Fruit fly (Drosophila melanogaster) whole organism, embryonic: ENCODE results near the gene SrpRbeta.

Experiments
- Bgb ChIP-seq: fragments of 200-800 bp; sonication (Bioruptor generic); IDR thresholded peaks from 2 replicates; pipeline ENCODE4 v1.3.6; 2022; ENCODE audit warnings: missing biosample characterization, missing genetic modification characterization; ENCODE audit not compliant: partially characterized antibody
- CG11247 ChIP-seq: fragments of 200-800 bp; sonication (Bioruptor generic); IDR thresholded peaks from 2 replicates; pipeline ENCODE4 v1.3.6; 2022; ENCODE audit warnings: missing biosample characterization, missing genetic modification characterization
- CG11398 ChIP-seq: fragments of 200-800 bp; sonication (Bioruptor generic); optimal IDR thresholded peaks from 2 replicates; lab custom pipeline; 2016; ENCODE audit warnings: missing biosample characterization, missing genetic modification characterization
- CG11456 ChIP-seq: fragments of 200-800 bp; sonication (Bioruptor generic); IDR thresholded peaks from 3 replicates; pipeline ENCODE4 v1.3.6; 2022; ENCODE audit warnings: missing biosample characterization, missing genetic modification characterization
- CG12236 ChIP-seq: fragments of 200-800 bp; sonication (Bioruptor generic); optimal IDR thresholded peaks from 2 replicates; lab custom pipeline; 2016; ENCODE audit warnings: missing biosample characterization, missing genetic modification characterization
- CG12769 ChIP-seq: fragments of 200-800 bp; sonication (Bioruptor generic); optimal IDR thresholded peaks from 2 replicates; lab custom pipeline; 2019; ENCODE audit warnings: missing biosample characterization, mild to moderate bottlenecking, missing genetic modification characterization, moderate library complexity
- CG13123 ChIP-seq: fragments of 200-800 bp; sonication (Bioruptor generic); optimal IDR thresholded peaks from 2 replicates; lab custom pipeline; 2016; ENCODE audit warnings: missing biosample characterization, missing genetic modification characterization
- CG14441 ChIP-seq: fragments of 200-800 bp; sonication (Bioruptor generic); IDR thresholded peaks from 2 replicates; pipeline ENCODE4 v1.3.6; 2022; ENCODE audit warnings: missing biosample characterization, missing genetic modification characterization
- CG1529 ChIP-seq: fragments of 200-800 bp; sonication (Bioruptor generic); optimal IDR thresholded peaks from 3 replicates; lab custom pipeline; 2018; ENCODE audit warnings: missing biosample characterization, missing genetic modification characterization
- CG2202 ChIP-seq: fragments of 200-800 bp; sonication (Bioruptor generic); optimal IDR thresholded peaks from 2 replicates; lab custom pipeline; 2018; ENCODE audit warnings: missing biosample characterization, mild to moderate bottlenecking, missing genetic modification characterization
- CG4617 ChIP-seq: fragments of 200-800 bp; sonication (Bioruptor generic); optimal IDR thresholded peaks from 3 replicates; lab custom pipeline; 2016; ENCODE audit warnings: missing biosample characterization, missing genetic modification characterization, borderline replicate concordance
- CG6175 ChIP-seq: fragments of 200-800 bp; sonication (Bioruptor generic); IDR thresholded peaks from 3 replicates; pipeline ENCODE4 v1.3.6; 2022; ENCODE audit warnings: missing biosample characterization, missing genetic modification characterization
- CG7963 ChIP-seq: fragments of 200-800 bp; sonication (Bioruptor generic); IDR thresholded peaks from 3 replicates; pipeline ENCODE4 v1.3.6; 2022; ENCODE audit warnings: missing biosample characterization, missing genetic modification characterization; ENCODE audit not compliant: partially characterized antibody
- CG8359 ChIP-seq: fragments of 200-800 bp; sonication (Bioruptor generic); optimal IDR thresholded peaks from 2 replicates; lab custom pipeline; 2017; ENCODE audit warnings: missing biosample characterization, mild to moderate bottlenecking, missing genetic modification characterization, borderline replicate concordance
- Dip2 ChIP-seq: fragments of 200-800 bp; sonication (Bioruptor generic); IDR thresholded peaks from 2 replicates; pipeline ENCODE4 v1.3.6; 2022; ENCODE audit warnings: missing biosample characterization, missing genetic modification characterization
- Ets65A ChIP-seq: fragments of 200-800 bp; sonication (Bioruptor generic); peaks from one replicate; lab custom pipeline; 2016; ENCODE audit warnings: missing biosample characterization, missing genetic modification characterization
- HLH3B ChIP-seq: fragments of 200-800 bp; sonication (Bioruptor generic); IDR thresholded peaks from 2 replicates; pipeline ENCODE4 v1.3.6; 2022; ENCODE audit warnings: missing biosample characterization, missing genetic modification characterization
- HLH54F ChIP-seq: fragments of 200-800 bp; sonication (Bioruptor generic); optimal IDR thresholded peaks from 3 replicates; lab custom pipeline; 2016; ENCODE audit warnings: missing biosample characterization, missing genetic modification characterization
- Med ChIP-seq: fragments of 200-800 bp; sonication (Bioruptor generic); peaks from one replicate; lab custom pipeline; 2016; ENCODE audit warnings: missing biosample characterization, missing genetic modification characterization, mild to moderate bottlenecking, inconsistent platforms, moderate library complexity
- NC2α ChIP-seq: fragments of 200-800 bp; sonication (Bioruptor generic); optimal IDR thresholded peaks from 2 replicates; lab custom pipeline; 2016; ENCODE audit warnings: missing biosample characterization, missing genetic modification characterization
- NFAT ChIP-seq: fragments of 200-800 bp; sonication (Bioruptor generic); IDR thresholded peaks from 2 replicates; pipeline ENCODE4 v1.3.6; 2022; ENCODE audit warnings: missing biosample characterization, missing genetic modification characterization
- Sry-β ChIP-seq: fragments of 200-800 bp; sonication (Bioruptor generic); optimal IDR thresholded peaks from 2 replicates; lab custom pipeline; 2018; ENCODE audit warnings: missing biosample characterization, mild to moderate bottlenecking, missing genetic modification characterization, moderate library complexity
- Stat92E ChIP-seq, 3 experiments: fragments of >200 bp in 2 of 3; fragments of 200-800 bp in 1 of 3; sonication (Bioruptor generic) in 1 of 3; optimal IDR thresholded peaks; 2 replicates each; lab custom pipeline; 2017 to 2019; ENCODE audit warnings: missing biosample characterization in 3 of 3, missing genetic modification characterization in 3 of 3, mild to moderate bottlenecking in 1 of 3, moderate library complexity in 1 of 3
- ap ChIP-seq: fragments of 200-800 bp; sonication (Bioruptor generic); IDR thresholded peaks from 2 replicates; pipeline ENCODE4 v1.3.6; 2022; ENCODE audit warnings: missing biosample characterization, missing genetic modification characterization
- ara ChIP-seq: fragments of 200-800 bp; sonication (Bioruptor generic); IDR thresholded peaks from 2 replicates; pipeline ENCODE4 v1.3.6; 2022; ENCODE audit warnings: missing biosample characterization, missing genetic modification characterization
- az2 ChIP-seq: fragments of 200-800 bp; sonication (Bioruptor generic); optimal IDR thresholded peaks from 3 replicates; lab custom pipeline; 2016; ENCODE audit warnings: missing biosample characterization, missing genetic modification characterization
- chinmo ChIP-seq: fragments of 200-800 bp; sonication (Bioruptor generic); IDR thresholded peaks from 4 replicates; pipeline ENCODE4 v1.3.6; 2022; ENCODE audit warnings: missing biosample characterization, missing genetic modification characterization; ENCODE audit not compliant: partially characterized antibody
- cwo ChIP-seq: fragments of 200-800 bp; sonication (Bioruptor generic); optimal IDR thresholded peaks from 3 replicates; lab custom pipeline; 2017; ENCODE audit warnings: missing biosample characterization, missing genetic modification characterization, mild to moderate bottlenecking, moderate library complexity, missing genetic modification reagents
- gro ChIP-seq: fragments of 200-800 bp; sonication (Bioruptor generic); optimal IDR thresholded peaks from 2 replicates; lab custom pipeline; 2016; ENCODE audit warnings: missing biosample characterization, missing genetic modification characterization
- h ChIP-seq: fragments of >200 bp; optimal IDR thresholded peaks from 2 replicates; lab custom pipeline; 2017
- hbn ChIP-seq: fragments of 200-800 bp; sonication (Bioruptor generic); IDR thresholded peaks from 2 replicates; pipeline ENCODE4 v1.3.6; 2022; ENCODE audit warnings: missing biosample characterization, missing genetic modification characterization; ENCODE audit not compliant: partially characterized antibody
- knrl ChIP-seq: fragments of 200-800 bp; sonication (Bioruptor generic); IDR thresholded peaks from 3 replicates; pipeline ENCODE4 v1.3.6; 2022; ENCODE audit warnings: missing biosample characterization, missing genetic modification characterization; ENCODE audit not compliant: partially characterized antibody
- lov ChIP-seq, 2 experiments: fragments of 200-800 bp in 1 of 2; fragments of >200 bp in 1 of 2; sonication (Bioruptor generic) in 1 of 2; IDR thresholded peaks in 1 of 2; optimal IDR thresholded peaks in 1 of 2; 2 replicates in 1 of 2; 3 replicates in 1 of 2; pipeline versions ENCODE4 v1.3.6 to Lab custom; 2017 to 2022; ENCODE audit warnings: missing biosample characterization in 1 of 2, missing genetic modification characterization in 1 of 2
- mirr ChIP-seq: fragments of 200-800 bp; sonication (Bioruptor generic); optimal IDR thresholded peaks from 3 replicates; lab custom pipeline; 2018; ENCODE audit warnings: missing biosample characterization, mild to moderate bottlenecking, missing genetic modification characterization
- nau ChIP-seq: fragments of 200-800 bp; sonication (Bioruptor generic); optimal IDR thresholded peaks from 3 replicates; lab custom pipeline; 2017; ENCODE audit warnings: missing biosample characterization, mild to moderate bottlenecking, missing genetic modification characterization, missing genetic modification reagents
- nom ChIP-seq: fragments of 200-800 bp; sonication (Bioruptor generic); optimal IDR thresholded peaks from 2 replicates; lab custom pipeline; 2017; ENCODE audit warnings: missing biosample characterization, missing genetic modification characterization, mild to moderate bottlenecking, moderate library complexity, missing genetic modification reagents
- otp ChIP-seq: fragments of 200-800 bp; sonication (Bioruptor generic); IDR thresholded peaks from 3 replicates; pipeline ENCODE4, ENCODE4 v1.3.6; 2022; ENCODE audit warnings: missing biosample characterization, missing genetic modification characterization
- pros ChIP-seq: fragments of 200-800 bp; sonication (Bioruptor generic); optimal IDR thresholded peaks from 3 replicates; lab custom pipeline; 2019; ENCODE audit warnings: missing biosample characterization, mild to moderate bottlenecking, missing genetic modification characterization, moderate library complexity
- pzg ChIP-seq: fragments of 200-800 bp; sonication (Bioruptor generic); optimal IDR thresholded peaks from 3 replicates; lab custom pipeline; 2018; ENCODE audit warnings: missing biosample characterization, mild to moderate bottlenecking, missing genetic modification characterization, moderate library complexity
- sd ChIP-seq: fragments of 200-800 bp; sonication (Bioruptor generic); optimal IDR thresholded peaks from 3 replicates; lab custom pipeline; 2018; ENCODE audit warnings: missing biosample characterization, mild to moderate bottlenecking, missing genetic modification characterization, moderate library complexity
- sr ChIP-seq: fragments of 200-800 bp; sonication (Bioruptor generic); IDR thresholded peaks from 3 replicates; pipeline ENCODE4 v1.3.6; 2022; ENCODE audit warnings: missing biosample characterization, missing genetic modification characterization
- ssp ChIP-seq: fragments of 200-800 bp; sonication (Bioruptor generic); IDR thresholded peaks from 2 replicates; pipeline ENCODE4 v1.3.6; 2022; ENCODE audit warnings: missing biosample characterization, missing genetic modification characterization
- tgo ChIP-seq: fragments of 200-800 bp; sonication (Bioruptor generic); IDR thresholded peaks from 3 replicates; pipeline ENCODE4 v1.3.6; 2022; ENCODE audit warnings: missing biosample characterization, missing genetic modification characterization
- zf30C ChIP-seq: fragments of 200-800 bp; sonication (Bioruptor generic); optimal IDR thresholded peaks from 3 replicates; lab custom pipeline; 2018; ENCODE audit warnings: missing biosample characterization, mild to moderate bottlenecking, missing genetic modification characterization

Gene SrpRbeta

DNA sequence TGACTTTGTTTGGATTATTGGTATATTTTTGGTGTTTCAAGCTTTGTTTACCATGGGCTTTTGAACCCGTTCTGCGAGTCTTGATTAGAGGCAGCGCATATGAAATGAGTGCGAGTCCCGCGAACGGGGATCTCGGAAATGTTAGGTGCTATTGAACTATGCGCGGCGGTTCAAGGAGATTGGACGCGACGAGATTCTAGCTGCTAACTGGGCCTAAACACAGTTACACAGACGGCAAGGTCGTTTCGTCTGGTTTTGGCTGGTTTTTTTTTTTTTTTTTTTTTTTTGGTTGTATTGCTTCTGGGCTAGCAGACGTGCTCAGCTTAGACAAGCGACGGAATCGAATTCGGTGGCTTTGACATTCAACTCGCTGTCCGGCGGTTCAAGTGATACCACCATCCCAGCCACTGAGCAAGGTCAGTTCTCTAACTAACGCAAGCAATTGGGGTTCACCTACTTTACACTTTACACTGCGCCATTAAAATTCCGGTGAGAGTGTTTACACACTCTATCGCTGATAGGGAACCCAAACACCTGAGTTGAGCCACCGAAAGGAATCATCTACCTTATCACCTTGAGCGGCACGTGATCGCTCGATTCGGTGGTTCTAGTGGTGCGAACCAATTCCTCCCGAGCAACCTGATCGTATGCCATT is 38.0 kb downstream of the SrpRbeta start (continued):
- TF ChIP-seq knrl = no peak
- TF ChIP-seq CG12769 (tag; lab: Kevin White, UChicago) = peak; percentile 11
- TF ChIP-seq CG13123 = no peak
- TF ChIP-seq sd = peak; percentile 64
- no peak for TF ChIP-seq Dip2 (GFP tag; lab: Robert Waterston, UW)
- TF ChIP-seq hbn (GFP tag; lab: Robert Waterston, UW) = no peak
- TF ChIP-seq CG1529 (GFP tag; lab: Kevin White, UChicago) = no peak

DNA sequence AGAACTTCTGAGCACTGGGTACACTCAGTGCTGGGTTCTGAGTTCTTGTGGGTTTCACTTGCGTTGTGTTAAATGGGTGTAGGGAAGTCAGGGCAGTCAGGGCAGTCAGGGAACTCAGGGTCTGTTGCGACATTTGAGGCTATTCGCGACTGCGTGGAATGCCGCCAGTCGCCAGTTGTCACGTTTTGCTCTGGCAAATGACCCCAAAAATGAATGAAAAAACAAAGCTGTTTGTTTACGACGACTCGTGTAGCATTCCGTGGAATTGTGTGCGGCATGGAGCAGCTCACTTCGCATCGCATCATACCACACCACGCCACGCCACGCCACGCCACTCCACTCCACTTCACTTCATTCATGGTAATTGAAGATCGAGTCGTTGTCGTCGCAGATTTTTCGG is 38.8 kb downstream of the SrpRbeta start:
- peak; percentile 39; the same call in 1 of the 3 replicates for TF ChIP-seq CG6175 (GFP tag; lab: Robert Waterston, UW)
- TF ChIP-seq ap (GFP tag; lab: Robert Waterston, UW) = no peak
- no peak for TF ChIP-seq HLH3B (GFP tag; lab: Robert Waterston, UW)
- no peak for TF ChIP-seq CG11247 (GFP tag; lab: Robert Waterston, UW)
- TF ChIP-seq ara (GFP tag; lab: Robert Waterston, UW) = no peak
- TF ChIP-seq chinmo (GFP tag; lab: Robert Waterston, UW) = 0 out of 4 replicates have a peak, but pooled peaks have one; percentile 8
- no peak for TF ChIP-seq h (lab: Kevin White, UChicago)
- no peak for TF ChIP-seq tgo (GFP tag; lab: Robert Waterston, UW)
- TF ChIP-seq nau (GFP tag; lab: Kevin White, UChicago) = no peak
- no peak for TF ChIP-seq Sry-β
- TF ChIP-seq NFAT = 0 out of 2 replicates have a peak, but pooled peaks have one; percentile 27
- peak; percentile 2 for TF ChIP-seq nom (GFP tag; lab: Kevin White, UChicago)
- peak; percentile 71 for TF ChIP-seq sd
- peak; percentile 49 for TF ChIP-seq cwo (GFP tag; lab: Kevin White, UChicago)
- peak; percentile 9 for TF ChIP-seq Med (GFP tag; lab: Kevin White, UChicago)
- no peak for TF ChIP-seq CG11398 (GFP tag; lab: Kevin White, UChicago)
- no peak for TF ChIP-seq az2 (GFP tag; lab: Kevin White, UChicago)

DNA sequence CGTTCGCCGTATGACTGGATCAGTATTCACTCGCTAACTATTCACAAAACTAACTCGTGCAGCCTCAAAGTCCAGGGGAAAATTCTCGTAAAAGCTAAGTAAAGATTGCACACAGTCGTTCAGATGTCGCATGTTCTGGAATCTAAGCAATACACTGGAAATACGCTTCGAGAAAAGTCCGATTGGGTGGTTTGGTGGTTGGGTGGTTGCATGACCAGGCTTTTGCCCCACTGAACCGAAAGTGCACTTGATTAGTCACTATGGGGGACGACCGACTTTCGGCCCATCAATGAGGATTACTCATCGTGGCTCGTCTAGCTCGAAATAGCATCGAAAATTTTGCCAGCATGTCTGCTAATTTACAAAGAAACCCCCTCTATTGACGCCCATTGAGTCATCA is 39.7 kb downstream of the SrpRbeta start:
- TF ChIP-seq Med (GFP tag; lab: Kevin White, UChicago) = peak; percentile 54
- no peak for TF ChIP-seq zf30C (GFP tag; lab: Kevin White, UChicago)
- TF ChIP-seq HLH54F (GFP tag; lab: Kevin White, UChicago) = no peak
- TF ChIP-seq chinmo (GFP tag; lab: Robert Waterston, UW) = 0 out of 4 replicates have a peak, but pooled peaks have one; percentile 35

DNA sequence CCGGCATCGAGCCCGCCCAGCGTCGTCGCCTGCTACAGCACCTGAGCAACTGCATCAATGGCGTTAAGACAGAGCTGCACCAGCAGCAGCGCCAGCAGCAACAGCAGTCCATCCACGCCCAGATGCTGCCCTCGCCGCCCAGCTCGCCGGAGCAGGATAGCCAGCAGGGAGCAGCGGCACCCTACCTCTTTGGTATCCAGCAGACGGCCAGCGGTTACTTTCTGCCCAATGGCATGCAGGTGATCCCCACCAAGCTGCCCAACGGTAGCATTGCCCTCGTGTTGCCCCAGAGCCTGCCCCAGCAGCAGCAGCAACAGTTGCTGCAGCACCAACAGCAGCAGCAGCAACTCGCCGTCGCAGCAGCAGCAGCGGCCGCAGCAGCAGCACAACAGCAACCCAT is 42.3 kb downstream of the SrpRbeta start:
- TF ChIP-seq pzg (GFP tag; lab: Kevin White, UChicago) = no peak
- no peak for TF ChIP-seq CG2202 (tag; lab: Kevin White, UChicago)
- TF ChIP-seq CG11456 = 0 out of 3 replicates have a peak, but pooled peaks have one; percentile 38
- no peak for TF ChIP-seq otp (GFP tag; lab: Robert Waterston, UW)
- TF ChIP-seq ssp (GFP tag; lab: Robert Waterston, UW) = no peak
- 0 out of 2 replicates have a peak, but pooled peaks have one; percentile 8 for TF ChIP-seq NFAT
- peak; percentile 77 for TF ChIP-seq Ets65A
- no peak for TF ChIP-seq Bgb (GFP tag; lab: Robert Waterston, UW)
- TF ChIP-seq CG12236 = no peak
- TF ChIP-seq pros = no peak
- no peak for TF ChIP-seq CG7963 (GFP tag; lab: Robert Waterston, UW)
- TF ChIP-seq mirr (GFP tag; lab: Kevin White, UChicago) = no peak
- TF ChIP-seq CG8359 (GFP tag; lab: Kevin White, UChicago) = no peak
- TF ChIP-seq Stat92E (GFP tag; optimal IDR thresholded peaks at IDR 0.05; lab: Kevin White, UChicago) = no peak
- TF ChIP-seq CG4617 (GFP tag; lab: Kevin White, UChicago) = no peak
- no peak for TF ChIP-seq NC2α (GFP tag; lab: Kevin White, UChicago)
- TF ChIP-seq gro = no peak
- TF ChIP-seq lov (optimal IDR thresholded peaks at IDR 0.05; lab: Kevin White, UChicago) = no peak
- 0 out of 3 replicates have a peak, but pooled peaks have one; percentile 10 for TF ChIP-seq lov (GFP tag; IDR thresholded peaks at IDR 0.05; lab: Robert Waterston, UW)
- no peak for TF ChIP-seq CG14441 (GFP tag; lab: Robert Waterston, UW)
- TF ChIP-seq sr (GFP tag; lab: Robert Waterston, UW) = no peak
- TF ChIP-seq Med (GFP tag; lab: Kevin White, UChicago) = peak; percentile 32
- TF ChIP-seq, all 482 proteins: peak for 5
